Worm (Caenorhabditis elegans) whole organism, young adult: ENCODE results near the gene tpi-1.

Experiments used
- C06A6.2 ChIP-seq: fragments of 200-800 bp; sonication (Bioruptor generic); conservative IDR thresholded peaks from 2 replicates; pipeline ENCODE4 v1.3.6; 2022; ENCODE audit warnings: missing genetic modification characterization, missing compliant biosample characterization
- C17E4.6 ChIP-seq: fragments of 200-800 bp; sonication (Bioruptor generic); IDR thresholded peaks from 2 replicates; pipeline ENCODE4 v1.3.6; 2022; ENCODE audit warnings: missing genetic modification reagents, missing genetic modification characterization, missing compliant biosample characterization
- F22D6.2 ChIP-seq: sonication (generic microtip); optimal IDR thresholded peaks from 2 replicates; lab custom pipeline; 2016; ENCODE audit warnings: mild to moderate bottlenecking, missing genetic modification characterization, missing compliant biosample characterization
- F33H1.4 ChIP-seq: fragments of 200-800 bp; sonication (Bioruptor generic); IDR thresholded peaks from 2 replicates; pipeline ENCODE4 v1.3.6; 2022; ENCODE audit warnings: missing genetic modification reagents, missing genetic modification characterization, missing compliant biosample characterization
- F39B2.1 ChIP-seq: fragments of 200-800 bp; sonication (Bioruptor generic); IDR thresholded peaks from 2 replicates; pipeline ENCODE4 v1.3.6; 2022; ENCODE audit warnings: missing genetic modification reagents, missing genetic modification characterization, missing compliant biosample characterization
- F55B11.4 ChIP-seq: sonication (generic microtip); optimal IDR thresholded peaks from 2 replicates; lab custom pipeline; 2016; ENCODE audit warnings: missing compliant biosample characterization, missing genetic modification characterization, borderline replicate concordance; ENCODE audit not compliant: insufficient read depth
- F57C9.4 ChIP-seq: sonication (generic microtip); optimal IDR thresholded peaks from 2 replicates; lab custom pipeline; 2017; ENCODE audit warnings: mild to moderate bottlenecking, missing genetic modification characterization, missing compliant biosample characterization
- K12H6.12 ChIP-seq: fragments of 200-800 bp; sonication (Bioruptor generic); optimal IDR thresholded peaks from 2 replicates; lab custom pipeline; 2018; ENCODE audit warnings: mild to moderate bottlenecking, missing genetic modification characterization, missing compliant biosample characterization
- Y79H2A.3 ChIP-seq: fragments of 200-800 bp; sonication (Bioruptor generic); conservative IDR thresholded peaks from 2 replicates; pipeline ENCODE4 v1.3.6; 2022; ENCODE audit warnings: missing genetic modification reagents, missing genetic modification characterization, missing compliant biosample characterization
- akir-1 ChIP-seq: fragments of 200-800 bp; sonication (Bioruptor generic); optimal IDR thresholded peaks from 2 replicates; lab custom pipeline; 2018; ENCODE audit warnings: mild to moderate bottlenecking, missing genetic modification characterization, moderate library complexity, missing compliant biosample characterization
- ama-1 ChIP-seq, 3 experiments: fragments of 150-350 bp in 1 of 3; sonication (generic microtip) in 2 of 3; optimal IDR thresholded peaks; 2 replicates each; lab custom pipeline; 2014 to 2018; ENCODE audit warnings: missing biosample characterization in 2 of 3, missing genetic modification characterization in 2 of 3, missing genetic modification reagents in 2 of 3
- bed-1 ChIP-seq: fragments of 200-800 bp; sonication (Bioruptor generic); IDR thresholded peaks from 2 replicates; pipeline ENCODE4 v1.3.6; 2022; ENCODE audit warnings: missing genetic modification reagents, missing genetic modification characterization, missing compliant biosample characterization
- cebp-1 ChIP-seq, 2 experiments: fragments of 200-800 bp in 1 of 2; sonication (Bioruptor generic) in 1 of 2; sonication (generic microtip) in 1 of 2; IDR thresholded peaks in 1 of 2; optimal IDR thresholded peaks in 1 of 2; 2 replicates each; pipeline versions ENCODE4 v1.3.6 to Lab custom; 2017 to 2022; ENCODE audit warnings: missing compliant biosample characterization in 2 of 2, missing genetic modification characterization in 2 of 2, mild to moderate bottlenecking in 1 of 2, missing genetic modification reagents in 1 of 2, moderate library complexity in 1 of 2
- cebp-2 ChIP-seq: fragments of 200-800 bp; sonication (Bioruptor generic); IDR thresholded peaks from 2 replicates; pipeline ENCODE4 v1.3.6; 2022; ENCODE audit warnings: missing genetic modification characterization, missing compliant biosample characterization
- ceh-40 ChIP-seq: fragments of 200-800 bp; sonication (Bioruptor generic); IDR thresholded peaks from 2 replicates; pipeline ENCODE4 v1.3.6; 2022; ENCODE audit warnings: missing genetic modification characterization, missing compliant biosample characterization
- ceh-58 ChIP-seq: fragments of 200-800 bp; sonication (Bioruptor generic); IDR thresholded peaks from 2 replicates; pipeline ENCODE4 v1.3.6; 2022; ENCODE audit warnings: missing genetic modification characterization, missing compliant biosample characterization
- ceh-91 ChIP-seq: fragments of 200-800 bp; sonication (Bioruptor generic); IDR thresholded peaks from 2 replicates; pipeline ENCODE4 v1.3.6; 2022; ENCODE audit warnings: missing genetic modification reagents, missing genetic modification characterization, missing compliant biosample characterization
- efl-1 ChIP-seq: fragments of 150-350 bp; optimal IDR thresholded peaks from 2 replicates; lab custom pipeline; 2014; ENCODE audit warnings: missing biosample characterization, missing genetic modification reagents, missing genetic modification characterization
- let-607 ChIP-seq, 2 experiments: fragments of 200-800 bp in 1 of 2; sonication (Bioruptor generic) in 1 of 2; sonication (generic microtip) in 1 of 2; optimal IDR thresholded peaks; 2 replicates each; lab custom pipeline; 2016 to 2018; ENCODE audit warnings: mild to moderate bottlenecking in 2 of 2, missing compliant biosample characterization in 2 of 2, missing genetic modification characterization in 2 of 2, moderate library complexity in 2 of 2, missing genotype in 1 of 2
- lin-26 ChIP-seq: fragments of 200-800 bp; sonication (Bioruptor generic); IDR thresholded peaks from 2 replicates; pipeline ENCODE4 v1.3.6; 2022; ENCODE audit warnings: missing genetic modification reagents, missing genetic modification characterization, missing compliant biosample characterization
- lsl-1 ChIP-seq: fragments of 200-800 bp; sonication (Bioruptor generic); optimal IDR thresholded peaks from 2 replicates; lab custom pipeline; 2018; ENCODE audit warnings: mild to moderate bottlenecking, missing genetic modification characterization, moderate library complexity, missing compliant biosample characterization
- madf-6 ChIP-seq: fragments of 200-800 bp; sonication (Bioruptor generic); IDR thresholded peaks from 2 replicates; pipeline ENCODE4 v1.3.6; 2022; ENCODE audit warnings: missing genetic modification reagents, missing genetic modification characterization, missing compliant biosample characterization
- mel-28 ChIP-seq: sonication (generic microtip); optimal IDR thresholded peaks from 2 replicates; lab custom pipeline; 2016; ENCODE audit warnings: borderline replicate concordance, mild to moderate bottlenecking, missing genetic modification characterization, missing compliant biosample characterization
- nfya-2 ChIP-seq: fragments of 200-800 bp; sonication (Bioruptor generic); IDR thresholded peaks from 2 replicates; pipeline ENCODE4 v1.3.6; 2022; ENCODE audit warnings: missing genetic modification reagents, missing genetic modification characterization, missing compliant biosample characterization
- nfyb-1 ChIP-seq: fragments of 200-800 bp; sonication (Bioruptor generic); IDR thresholded peaks from 2 replicates; pipeline ENCODE4 v1.3.6; 2022; ENCODE audit warnings: missing genetic modification reagents, missing genetic modification characterization, missing compliant biosample characterization
- nhr-120 ChIP-seq: fragments of 200-800 bp; sonication (Bioruptor generic); IDR thresholded peaks from 2 replicates; pipeline ENCODE4 v1.3.6; 2022; ENCODE audit warnings: missing genetic modification characterization, missing compliant biosample characterization
- nhr-80 ChIP-seq: sonication (generic microtip); optimal IDR thresholded peaks from 2 replicates; lab custom pipeline; 2016; ENCODE audit warnings: missing genetic modification characterization, missing compliant biosample characterization
- pha-4 ChIP-seq: fragments of 150-350 bp; sonication (generic microtip); optimal IDR thresholded peaks from 2 replicates; lab custom pipeline; 2014; ENCODE audit warnings: missing biosample characterization, missing genetic modification reagents, missing genetic modification characterization
- rcor-1 ChIP-seq: fragments of 200-800 bp; sonication (Bioruptor generic); IDR thresholded peaks from 2 replicates; pipeline ENCODE4 v1.3.6; 2022; ENCODE audit warnings: missing genetic modification reagents, missing genetic modification characterization, missing compliant biosample characterization
- sea-2 ChIP-seq: fragments of 200-800 bp; sonication (Bioruptor generic); IDR thresholded peaks from 2 replicates; pipeline ENCODE4 v1.3.6; 2022; ENCODE audit warnings: missing genetic modification characterization, missing compliant biosample characterization
- snpc-1.1 ChIP-seq: sonication (generic microtip); optimal IDR thresholded peaks from 2 replicates; lab custom pipeline; 2017; ENCODE audit warnings: missing genetic modification characterization, mild to moderate bottlenecking, missing compliant biosample characterization, antibody characterized with exemption, moderate library complexity, missing genotype, missing genetic modification reagents; ENCODE audit not compliant: insufficient read depth
- somi-1 ChIP-seq: fragments of 200-800 bp; sonication (Bioruptor generic); optimal IDR thresholded peaks from 2 replicates; lab custom pipeline; 2018; ENCODE audit warnings: mild to moderate bottlenecking, missing genetic modification characterization, missing compliant biosample characterization
- sptf-2 ChIP-seq: fragments of 200-800 bp; sonication (Bioruptor generic); optimal IDR thresholded peaks from 2 replicates; lab custom pipeline; 2018; ENCODE audit warnings: mild to moderate bottlenecking, missing genetic modification characterization, missing compliant biosample characterization
- tbx-9 ChIP-seq: sonication (generic microtip); optimal IDR thresholded peaks from 2 replicates; lab custom pipeline; 2016; ENCODE audit warnings: borderline replicate concordance, missing genetic modification characterization, inconsistent platforms, missing compliant biosample characterization
- unc-62 ChIP-seq: fragments of 150-350 bp; optimal IDR thresholded peaks from 2 replicates; lab custom pipeline; 2014; ENCODE audit warnings: missing biosample characterization, missing genetic modification reagents, missing genetic modification characterization
- xnd-1 ChIP-seq: sonication (generic microtip); optimal IDR thresholded peaks from 2 replicates; lab custom pipeline; 2016; ENCODE audit warnings: missing genotype, missing genetic modification reagents, missing genetic modification characterization, missing compliant biosample characterization
- zim-3 ChIP-seq: sonication (generic microtip); optimal IDR thresholded peaks from 2 replicates; lab custom pipeline; 2017; ENCODE audit warnings: mild to moderate bottlenecking, missing genetic modification characterization, moderate library complexity, missing compliant biosample characterization

The tpi-1 gene

ce11 chrII:12036516-12036915 is 2.4 kb downstream of the tpi-1 start, which contains the start of gene cyn-16:
cyn-16 (minus strand) TSS chrII:12036742.
- TF ChIP-seq ama-1 (optimal IDR thresholded peaks at IDR 0.05; lab: Kevin White, UChicago) = peak; percentile 32
- TF ChIP-seq ama-1 (GFP tag; optimal IDR thresholded peaks at IDR 0.05; lab: Kevin White, UChicago) = no peak
- TF ChIP-seq F57C9.4 (tag; lab: Kevin White, UChicago) = no peak
- no peak for TF ChIP-seq cebp-1 (GFP tag; IDR thresholded peaks at IDR 0.05; lab: Robert Waterston, UW)
- TF ChIP-seq cebp-1 (tag; optimal IDR thresholded peaks at IDR 0.05; lab: Kevin White, UChicago) = peak; percentile 10

ce11 chrII:12036075-12036474 is 2.9 kb downstream of the tpi-1 start:
- TF ChIP-seq sptf-2 (GFP tag; lab: Kevin White, UChicago) (no peak), ceh-40 (GFP tag; lab: Robert Waterston, UW) (no peak), efl-1 (GFP tag; lab: Kevin White, UChicago) (peak; percentile 20), F39B2.1 (GFP tag; lab: Robert Waterston, UW) (no peak), F33H1.4 (GFP tag; lab: Robert Waterston, UW) (peak; percentile 55), xnd-1 (tag; lab: Kevin White, UChicago) (peak; percentile 56), sea-2 (GFP tag; lab: Robert Waterston, UW) (no peak), mel-28 (no peak), madf-6 (GFP tag; lab: Robert Waterston, UW) (peak; percentile 46; the same call in 1 of the 2 replicates), lsl-1 (GFP tag; lab: Kevin White, UChicago) (peak; percentile 82)

ce11 chrII:12028707-12029106 is 10.2 kb downstream of the tpi-1 start:
- TF ChIP-seq efl-1 (GFP tag; lab: Kevin White, UChicago) (no peak), C17E4.6 (GFP tag; lab: Robert Waterston, UW) (no peak), nfya-2 (GFP tag; lab: Robert Waterston, UW) (no peak), snpc-1.1 (no peak), K12H6.12 (tag; lab: Kevin White, UChicago) (no peak), lin-26 (GFP tag; lab: Robert Waterston, UW) (no peak), bed-1 (no peak), nfyb-1 (no peak), cebp-2 (no peak), ceh-40 (GFP tag; lab: Robert Waterston, UW) (no peak), nhr-120 (GFP tag; lab: Robert Waterston, UW) (no peak), unc-62 (GFP tag; lab: Kevin White, UChicago) (no peak), zim-3 (tag; lab: Kevin White, UChicago) (no peak), F55B11.4 (tag; lab: Kevin White, UChicago) (no peak), Y79H2A.3 (GFP tag; lab: Robert Waterston, UW) (no peak), akir-1 (GFP tag; lab: Kevin White, UChicago) (no peak), nhr-80 (tag; lab: Kevin White, UChicago) (no peak)

- TF ChIP-seq C06A6.2 (GFP tag; lab: Robert Waterston, UW) (no peak), madf-6 (GFP tag; lab: Robert Waterston, UW) (peak; percentile 18; the same call in 1 of the 2 replicates), unc-62 (GFP tag; lab: Kevin White, UChicago) (peak; percentile 56), ceh-58 (GFP tag; lab: Robert Waterston, UW) (no peak), Y79H2A.3 (GFP tag; lab: Robert Waterston, UW) (no peak), let-607 (tag; optimal IDR thresholded peaks at IDR 0.05; lab: Kevin White, UChicago) (peak; percentile 73 to 80), pha-4 (peak; percentile 66), nhr-80 (tag; lab: Kevin White, UChicago) (peak; percentile 68), rcor-1 (no peak), tbx-9 (tag; lab: Kevin White, UChicago) (no peak), F39B2.1 (GFP tag; lab: Robert Waterston, UW) (no peak), ceh-91 (GFP tag; lab: Robert Waterston, UW) (no peak), akir-1 (GFP tag; lab: Kevin White, UChicago) (no peak), somi-1 (GFP tag; lab: Kevin White, UChicago) (no peak), lsl-1 (GFP tag; lab: Kevin White, UChicago) (peak; percentile 15), F22D6.2 (no peak), K12H6.12 (tag; lab: Kevin White, UChicago) (no peak)
- TF ChIP-seq, all 124 proteins: peak for 6
Measured at ce11 chrII:12027697-12028245, 11.2 kb downstream of the tpi-1 start, which contains the start of gene Y17G7B.8. Y17G7B.8 (minus strand) TSS chrII:12027747.
